Fruit fly (Drosophila melanogaster) whole organism, prepupa: ENCODE data around the gene RabX6.

ENCODE experiments used
- Blimp-1 ChIP-seq: fragments of 200-800 bp; sonication (Bioruptor generic); optimal IDR thresholded peaks from 3 replicates; lab custom pipeline; 2017; ENCODE audit warnings: missing biosample characterization, missing genetic modification characterization, mild to moderate bottlenecking, moderate library complexity, missing genetic modification reagents
- CG10669 ChIP-seq: fragments of 200-800 bp; sonication (Bioruptor generic); optimal IDR thresholded peaks from 3 replicates; lab custom pipeline; 2018; ENCODE audit warnings: missing biosample characterization, mild to moderate bottlenecking, missing genetic modification characterization, moderate library complexity
- CG11294 ChIP-seq: fragments of 200-800 bp; sonication (Bioruptor generic); IDR thresholded peaks from 2 replicates; pipeline ENCODE4 v1.3.6; 2022; ENCODE audit warnings: missing biosample characterization, missing genetic modification characterization
- CG15336 ChIP-seq: fragments of 200-800 bp; sonication (Bioruptor generic); IDR thresholded peaks from 2 replicates; pipeline ENCODE4 v1.3.6; 2022; ENCODE audit warnings: missing biosample characterization, missing genetic modification characterization
- CG1621 ChIP-seq: fragments of 200-800 bp; sonication (Bioruptor generic); optimal IDR thresholded peaks from 3 replicates; lab custom pipeline; 2018; ENCODE audit warnings: missing biosample characterization, mild to moderate bottlenecking, missing genetic modification characterization
- CG16779 ChIP-seq: fragments of 200-800 bp; sonication (Bioruptor generic); optimal IDR thresholded peaks from 3 replicates; lab custom pipeline; 2017; ENCODE audit warnings: missing biosample characterization, mild to moderate bottlenecking, missing genetic modification characterization
- CG31627 ChIP-seq: fragments of 200-800 bp; sonication (Bioruptor generic); optimal IDR thresholded peaks from 3 replicates; lab custom pipeline; 2016; ENCODE audit warnings: missing biosample characterization, missing genetic modification characterization
- CG32006 ChIP-seq: fragments of 200-800 bp; sonication (Bioruptor generic); optimal IDR thresholded peaks from 3 replicates; lab custom pipeline; 2017; ENCODE audit warnings: missing biosample characterization, mild to moderate bottlenecking, missing genetic modification characterization
- CG3919 ChIP-seq: fragments of 200-800 bp; sonication (Bioruptor generic); optimal IDR thresholded peaks from 3 replicates; lab custom pipeline; 2016; ENCODE audit warnings: missing biosample characterization, missing genetic modification characterization
- CG6276 ChIP-seq: fragments of 200-800 bp; sonication (Bioruptor generic); optimal IDR thresholded peaks from 2 replicates; lab custom pipeline; 2017; ENCODE audit warnings: missing biosample characterization, mild to moderate bottlenecking, missing genetic modification characterization
- CG6792 ChIP-seq: fragments of 200-800 bp; sonication (Bioruptor generic); optimal IDR thresholded peaks from 3 replicates; lab custom pipeline; 2016; ENCODE audit warnings: missing biosample characterization, missing genetic modification characterization
- CG6808 ChIP-seq: fragments of 200-800 bp; sonication (Bioruptor generic); optimal IDR thresholded peaks from 3 replicates; lab custom pipeline; 2017; ENCODE audit warnings: missing biosample characterization, missing genetic modification characterization, mild to moderate bottlenecking, moderate library complexity, missing genetic modification reagents
- CG6854 ChIP-seq: fragments of 200-800 bp; sonication (Bioruptor generic); optimal IDR thresholded peaks from 2 replicates; lab custom pipeline; 2017; ENCODE audit warnings: missing biosample characterization, mild to moderate bottlenecking, missing genetic modification characterization
- CG8632 ChIP-seq: fragments of 200-800 bp; sonication (Bioruptor generic); optimal IDR thresholded peaks from 3 replicates; lab custom pipeline; 2016; ENCODE audit warnings: missing biosample characterization, missing genetic modification characterization
- CG9139 ChIP-seq: fragments of 200-800 bp; sonication (Bioruptor generic); optimal IDR thresholded peaks from 3 replicates; lab custom pipeline; 2017; ENCODE audit warnings: missing biosample characterization, mild to moderate bottlenecking, missing genetic modification characterization
- Eip75B ChIP-seq: fragments of 200-800 bp; sonication (Bioruptor generic); optimal IDR thresholded peaks from 3 replicates; lab custom pipeline; 2016; ENCODE audit warnings: missing biosample characterization, missing genetic modification characterization
- Eip78C ChIP-seq: fragments of 200-800 bp; sonication (Bioruptor generic); peaks from one replicate; lab custom pipeline; 2016; ENCODE audit warnings: missing biosample characterization, missing genetic modification characterization
- Gug ChIP-seq: fragments of 200-800 bp; sonication (Bioruptor generic); IDR thresholded peaks from 2 replicates; pipeline ENCODE4 v1.3.6; 2022; ENCODE audit warnings: missing biosample characterization, missing genetic modification characterization
- Hr38 ChIP-seq: sonication (Bioruptor generic); optimal IDR thresholded peaks from 2 replicates; lab custom pipeline; 2016; ENCODE audit warnings: missing biosample characterization, missing genetic modification characterization
- Hr39 ChIP-seq: fragments of 200-800 bp; sonication (Bioruptor generic); optimal IDR thresholded peaks from 2 replicates; lab custom pipeline; 2016; ENCODE audit warnings: missing biosample characterization, missing genetic modification characterization
- Lpt ChIP-seq: fragments of 200-800 bp; sonication (Bioruptor generic); optimal IDR thresholded peaks from 3 replicates; lab custom pipeline; 2016; ENCODE audit warnings: missing biosample characterization, missing genetic modification characterization
- Smox ChIP-seq: fragments of 200-800 bp; sonication (Bioruptor generic); optimal IDR thresholded peaks from 3 replicates; lab custom pipeline; 2016; ENCODE audit warnings: missing biosample characterization, missing genetic modification characterization
- achi ChIP-seq: fragments of 200-800 bp; sonication (Bioruptor generic); optimal IDR thresholded peaks from 3 replicates; lab custom pipeline; 2016; ENCODE audit warnings: missing biosample characterization, missing genetic modification characterization
- acj6 ChIP-seq: fragments of 200-800 bp; sonication (Bioruptor generic); optimal IDR thresholded peaks from 3 replicates; lab custom pipeline; 2016; ENCODE audit warnings: missing biosample characterization, missing genetic modification characterization
- dac ChIP-seq: fragments of 200-800 bp; sonication (Bioruptor generic); optimal IDR thresholded peaks from 2 replicates; lab custom pipeline; 2017; ENCODE audit warnings: missing biosample characterization, mild to moderate bottlenecking, missing genetic modification characterization
- dsx ChIP-seq: fragments of 200-800 bp; optimal IDR thresholded peaks from 3 replicates; lab custom pipeline; 2019; ENCODE audit warnings: missing biosample characterization, mild to moderate bottlenecking, missing genetic modification characterization, moderate library complexity; ENCODE audit not compliant: poor library complexity, severe bottlenecking
- eg ChIP-seq: fragments of 200-800 bp; sonication (Bioruptor generic); IDR thresholded peaks from 3 replicates; pipeline ENCODE4 v1.3.6; 2022; ENCODE audit warnings: missing biosample characterization, missing genetic modification characterization
- esn ChIP-seq: fragments of 200-800 bp; sonication (Bioruptor generic); optimal IDR thresholded peaks from 2 replicates; lab custom pipeline; 2016; ENCODE audit warnings: missing biosample characterization, mild to moderate bottlenecking, missing genetic modification characterization, moderate library complexity
- fd59A ChIP-seq: fragments of 200-800 bp; sonication (Bioruptor generic); optimal IDR thresholded peaks from 2 replicates; lab custom pipeline; 2017; ENCODE audit warnings: missing biosample characterization, mild to moderate bottlenecking, missing genetic modification characterization, missing genetic modification reagents
- fd85E ChIP-seq: fragments of 200-800 bp; sonication (Bioruptor generic); optimal IDR thresholded peaks from 3 replicates; lab custom pipeline; 2016; ENCODE audit warnings: missing biosample characterization, missing genetic modification characterization
- fkh ChIP-seq: fragments of 200-800 bp; sonication (Bioruptor generic); optimal IDR thresholded peaks from 3 replicates; lab custom pipeline; 2017; ENCODE audit warnings: missing biosample characterization, mild to moderate bottlenecking, missing genetic modification characterization, moderate library complexity
- lz ChIP-seq: fragments of 200-800 bp; sonication (Bioruptor generic); optimal IDR thresholded peaks from 3 replicates; lab custom pipeline; 2016; ENCODE audit warnings: missing biosample characterization, missing genetic modification characterization
- net ChIP-seq: fragments of 200-800 bp; sonication (Bioruptor generic); optimal IDR thresholded peaks from 3 replicates; lab custom pipeline; 2016; ENCODE audit warnings: missing biosample characterization, missing genetic modification characterization
- salr ChIP-seq, 2 experiments: fragments of 200-800 bp; sonication (Bioruptor generic); optimal IDR thresholded peaks; 3 replicates each; lab custom pipeline; 2016 to 2018; ENCODE audit warnings: missing biosample characterization in 2 of 2, missing genetic modification characterization in 2 of 2, mild to moderate bottlenecking in 1 of 2
- spab ChIP-seq: fragments of 200-800 bp; sonication (Bioruptor generic); optimal IDR thresholded peaks from 2 replicates; lab custom pipeline; 2017; ENCODE audit warnings: missing biosample characterization, mild to moderate bottlenecking, missing genetic modification characterization, missing genetic modification reagents
- svp ChIP-seq: fragments of 200-800 bp; sonication (Bioruptor generic); peaks from one replicate; lab custom pipeline; 2016; ENCODE audit warnings: missing biosample characterization, missing genetic modification characterization
- topi ChIP-seq: fragments of 200-800 bp; sonication (Bioruptor generic); optimal IDR thresholded peaks from 3 replicates; lab custom pipeline; 2016; ENCODE audit warnings: missing biosample characterization, missing genetic modification characterization
- vri ChIP-seq: fragments of 200-800 bp; sonication (Bioruptor generic); optimal IDR thresholded peaks from 3 replicates; lab custom pipeline; 2016; ENCODE audit warnings: missing biosample characterization, mild to moderate bottlenecking, missing genetic modification characterization

Gene RabX6

dm6 chr3L:700160-700917 lies 10.0 kb downstream of the RabX6 start (continued):
- no peak for TF ChIP-seq dsx
- TF ChIP-seq topi (GFP tag; lab: Kevin White, UChicago) = peak; percentile 7
- TF ChIP-seq fd85E = no peak
- TF ChIP-seq Eip75B (GFP tag; lab: Kevin White, UChicago) = no peak
- TF ChIP-seq Lpt (GFP tag; lab: Kevin White, UChicago) = no peak
- no peak for TF ChIP-seq net (GFP tag; lab: Kevin White, UChicago)
- TF ChIP-seq CG10669 (GFP tag; lab: Kevin White, UChicago) = peak; percentile 24
- no peak for TF ChIP-seq Blimp-1 (GFP tag; lab: Kevin White, UChicago)
- TF ChIP-seq CG6808 = peak; percentile 36
- peak; percentile 71 for TF ChIP-seq eg (GFP tag; lab: Robert Waterston, UW)
- TF ChIP-seq CG11294 = no peak
- no peak for TF ChIP-seq salr (GFP tag; optimal IDR thresholded peaks at IDR 0.05; lab: Kevin White, UChicago)
- no peak for TF ChIP-seq lz (GFP tag; lab: Kevin White, UChicago)
- TF ChIP-seq CG16779 (tag; lab: Kevin White, UChicago) = peak; percentile 3
- TF ChIP-seq CG6854 (GFP tag; lab: Kevin White, UChicago) = no peak
- no peak for TF ChIP-seq fd59A (GFP tag; lab: Kevin White, UChicago)
- no peak for TF ChIP-seq CG9139
- no peak for TF ChIP-seq spab (GFP tag; lab: Kevin White, UChicago)
- peak; percentile 55 for TF ChIP-seq svp (GFP tag; lab: Kevin White, UChicago)
- peak; percentile 44 for TF ChIP-seq esn (GFP tag; lab: Kevin White, UChicago)
- peak; percentile 62 for TF ChIP-seq CG6276 (GFP tag; lab: Kevin White, UChicago)
- no peak for TF ChIP-seq CG31627 (GFP tag; lab: Kevin White, UChicago)
- TF ChIP-seq CG6792 = no peak
- TF ChIP-seq dac (GFP tag; lab: Kevin White, UChicago) = no peak

dm6 chr3L:701798-702635 lies 11.7 kb downstream of the RabX6 start:
- peak; percentile 69 for TF ChIP-seq svp (GFP tag; lab: Kevin White, UChicago)
- no peak for TF ChIP-seq Hr38 (GFP tag; lab: Kevin White, UChicago)
- TF ChIP-seq Eip78C (GFP tag; lab: Kevin White, UChicago) = peak; percentile 28
- TF ChIP-seq, all 60 proteins: peak for 2

DNA sequence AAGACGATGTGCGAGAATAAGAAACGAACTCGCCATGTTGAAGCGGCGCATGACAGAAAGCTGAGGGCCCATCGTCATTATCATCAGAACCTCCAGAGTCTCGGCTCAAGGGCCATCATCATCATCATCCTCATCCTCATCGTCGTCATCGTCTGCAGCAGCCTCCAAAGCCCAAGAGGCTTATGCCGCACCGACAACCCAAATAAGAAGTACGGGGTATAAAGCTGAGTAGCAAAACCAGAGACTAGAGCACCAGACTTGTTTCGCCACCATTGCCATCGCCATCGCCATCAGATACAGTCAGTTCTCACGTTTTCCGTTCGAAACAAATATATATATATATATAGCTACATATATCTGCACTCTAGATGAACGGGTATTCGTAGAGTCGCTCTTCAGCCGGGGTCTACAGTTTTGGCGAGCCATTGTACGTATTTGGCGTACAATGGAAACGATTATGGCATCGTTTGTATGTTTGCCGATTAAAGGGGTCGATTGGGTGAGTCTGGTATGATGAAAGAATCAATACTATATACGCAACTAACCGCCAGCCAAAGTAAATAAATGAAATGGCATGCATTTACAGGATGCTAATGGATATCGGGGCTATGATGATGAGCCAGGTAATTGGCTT lies 13.0 kb downstream of the RabX6 start:
- TF ChIP-seq CG15336 (GFP tag; lab: Robert Waterston, UW) (0 out of 2 replicates have a peak, but pooled peaks have one; percentile 12), Eip78C (GFP tag; lab: Kevin White, UChicago) (peak; percentile 18), svp (GFP tag; lab: Kevin White, UChicago) (peak; percentile 47), CG1621 (tag; lab: Kevin White, UChicago) (no peak)

DNA sequence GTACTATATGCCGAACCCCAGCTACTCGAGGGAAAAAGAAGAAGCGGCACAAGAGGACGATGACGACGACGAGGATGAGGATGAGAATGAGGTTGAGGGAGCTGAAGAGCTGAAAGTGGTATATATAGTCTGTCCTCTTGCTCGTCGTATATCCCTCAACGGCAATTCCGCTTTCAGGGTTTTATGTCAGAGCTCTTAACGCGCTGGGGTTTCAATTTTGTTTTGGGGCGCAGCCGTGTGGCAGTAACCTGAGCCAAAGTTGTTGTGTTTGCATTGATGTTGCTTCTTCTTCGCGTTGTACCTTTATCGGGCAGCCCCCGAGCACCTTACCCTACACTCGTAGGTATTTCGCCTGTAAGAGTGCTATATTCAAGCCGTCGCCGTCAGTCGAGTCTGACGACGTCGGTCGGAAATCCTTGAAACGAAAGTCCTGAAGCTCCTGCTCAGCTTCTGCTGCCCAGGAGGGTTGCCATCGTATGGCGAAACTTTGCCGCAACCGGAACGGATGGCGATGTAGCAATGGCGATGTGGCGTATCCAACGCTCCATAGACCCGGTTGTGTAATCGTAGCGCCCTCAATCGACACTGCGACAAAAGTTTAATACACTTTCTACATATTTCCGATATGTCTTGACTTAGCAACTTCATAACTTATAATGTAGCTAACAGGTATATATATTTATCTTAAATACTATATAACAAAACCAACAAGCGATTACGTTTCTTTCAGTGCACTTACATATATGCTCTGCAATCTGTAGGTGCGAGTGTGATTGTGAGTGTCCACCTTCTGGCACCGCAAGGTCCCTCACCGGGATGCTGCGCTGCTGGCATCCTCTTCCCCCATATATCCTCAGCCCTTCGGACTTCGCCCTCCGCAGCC lies 14.6 kb downstream of the RabX6 start:
- TF ChIP-seq CG9139 = no peak
- TF ChIP-seq acj6 (GFP tag; lab: Kevin White, UChicago) = peak; percentile 33
- peak; percentile 33 for TF ChIP-seq CG8632
- peak in 1 of 2 experiments; percentile 27 for TF ChIP-seq salr (GFP tag; optimal IDR thresholded peaks at IDR 0.05; lab: Kevin White, UChicago)
- no peak for TF ChIP-seq fkh (GFP tag; lab: Kevin White, UChicago)
- TF ChIP-seq CG3919 (GFP tag; lab: Kevin White, UChicago) = peak; percentile 42
- TF ChIP-seq Eip75B (GFP tag; lab: Kevin White, UChicago) = peak; percentile 20
- peak; percentile 35 for TF ChIP-seq Smox
- TF ChIP-seq CG1621 (tag; lab: Kevin White, UChicago) = peak; percentile 34
- TF ChIP-seq Hr39 = peak; percentile 4
- TF ChIP-seq achi (GFP tag; lab: Kevin White, UChicago) = peak; percentile 47
- TF ChIP-seq Gug (GFP tag; lab: Robert Waterston, UW) = peak; percentile 37; the same call in 1 of the 2 replicates
- TF ChIP-seq CG31627 (GFP tag; lab: Kevin White, UChicago) = peak; percentile 1
- TF ChIP-seq Eip78C (GFP tag; lab: Kevin White, UChicago) = peak; percentile 83
- peak; percentile 77 for TF ChIP-seq svp (GFP tag; lab: Kevin White, UChicago)
- peak; percentile 32 for TF ChIP-seq CG6792
- peak; percentile 35 for TF ChIP-seq esn (GFP tag; lab: Kevin White, UChicago)
- peak; percentile 50 for TF ChIP-seq CG32006 (GFP tag; lab: Kevin White, UChicago)
- no peak for TF ChIP-seq vri (GFP tag; lab: Kevin White, UChicago)
- peak; percentile 40; the same call in 1 of the 2 replicates for TF ChIP-seq CG11294
- TF ChIP-seq topi (GFP tag; lab: Kevin White, UChicago) = peak; percentile 10
